Fruit fly (Drosophila melanogaster) whole organism, embryonic: ENCODE measurements around the gene fzo.

Source experiments
- Antp ChIP-seq: fragments of 200-800 bp; sonication (Bioruptor generic); optimal IDR thresholded peaks from 3 replicates; lab custom pipeline; 2016; ENCODE audit warnings: missing biosample characterization, missing genetic modification characterization
- Bdp1 ChIP-seq: fragments of 200-800 bp; sonication (Bioruptor generic); optimal IDR thresholded peaks from 3 replicates; lab custom pipeline; 2016; ENCODE audit warnings: missing biosample characterization, missing genetic modification characterization
- Bteb2 ChIP-seq: fragments of 200-800 bp; sonication (Bioruptor generic); optimal IDR thresholded peaks from 2 replicates; lab custom pipeline; 2016; ENCODE audit warnings: missing biosample characterization, missing genetic modification characterization
- CG10321 ChIP-seq: fragments of 200-800 bp; sonication (Bioruptor generic); IDR thresholded peaks from 2 replicates; pipeline ENCODE4 v1.3.6; 2022; ENCODE audit warnings: missing biosample characterization, missing genetic modification characterization
- CG12219 ChIP-seq: fragments of 200-800 bp; sonication (Bioruptor generic); optimal IDR thresholded peaks from 3 replicates; lab custom pipeline; 2018; ENCODE audit warnings: missing biosample characterization, mild to moderate bottlenecking, missing genetic modification characterization
- CG12769 ChIP-seq: fragments of 200-800 bp; sonication (Bioruptor generic); optimal IDR thresholded peaks from 2 replicates; lab custom pipeline; 2019; ENCODE audit warnings: missing biosample characterization, mild to moderate bottlenecking, missing genetic modification characterization, moderate library complexity
- CG14860 ChIP-seq: fragments of 200-800 bp; sonication (Bioruptor generic); IDR thresholded peaks from 3 replicates; pipeline ENCODE4 v1.3.6; 2022; ENCODE audit warnings: missing biosample characterization, missing genetic modification characterization; ENCODE audit not compliant: partially characterized antibody
- CG14965 ChIP-seq: fragments of 200-800 bp; sonication (Bioruptor generic); optimal IDR thresholded peaks from 2 replicates; lab custom pipeline; 2016; ENCODE audit warnings: missing biosample characterization, missing genetic modification characterization, borderline replicate concordance
- CG1602 ChIP-seq: fragments of 200-800 bp; sonication (Bioruptor generic); optimal IDR thresholded peaks from 3 replicates; lab custom pipeline; 2016; ENCODE audit warnings: missing biosample characterization, missing genetic modification characterization
- CG16779 ChIP-seq: fragments of 200-800 bp; sonication (Bioruptor generic); IDR thresholded peaks from 2 replicates; pipeline ENCODE4 v1.3.6; 2022; ENCODE audit warnings: missing biosample characterization, missing genetic modification characterization
- CG16815 ChIP-seq: fragments of 200-800 bp; sonication (Bioruptor generic); optimal IDR thresholded peaks from 3 replicates; lab custom pipeline; 2017; ENCODE audit warnings: missing biosample characterization, mild to moderate bottlenecking, missing genetic modification characterization
- CG17385 ChIP-seq: fragments of 200-800 bp; sonication (Bioruptor generic); optimal IDR thresholded peaks from 3 replicates; lab custom pipeline; 2018; ENCODE audit warnings: missing biosample characterization, mild to moderate bottlenecking, missing genetic modification characterization
- CG3838 ChIP-seq: fragments of 200-800 bp; sonication (Bioruptor generic); optimal IDR thresholded peaks from 3 replicates; lab custom pipeline; 2016; ENCODE audit warnings: missing biosample characterization, missing genetic modification characterization
- CG6683 ChIP-seq: fragments of 200-800 bp; sonication (Bioruptor generic); optimal IDR thresholded peaks from 2 replicates; lab custom pipeline; 2017; ENCODE audit warnings: missing biosample characterization, mild to moderate bottlenecking, missing genetic modification characterization, missing genetic modification reagents
- CG8478 ChIP-seq: fragments of >200 bp; optimal IDR thresholded peaks from 2 replicates; lab custom pipeline; 2018
- CG9437 ChIP-seq: fragments of 200-800 bp; sonication (Bioruptor generic); optimal IDR thresholded peaks from 2 replicates; lab custom pipeline; 2018; ENCODE audit warnings: missing biosample characterization, mild to moderate bottlenecking, missing genetic modification characterization
- CG9727 ChIP-seq: fragments of 200-800 bp; sonication (Bioruptor generic); optimal IDR thresholded peaks from 3 replicates; lab custom pipeline; 2017; ENCODE audit warnings: missing biosample characterization, mild to moderate bottlenecking, missing genetic modification characterization
- CG9876 ChIP-seq: fragments of 200-800 bp; sonication (Bioruptor generic); optimal IDR thresholded peaks from 2 replicates; lab custom pipeline; 2016; ENCODE audit warnings: missing biosample characterization, missing genetic modification characterization
- D ChIP-seq, 2 experiments: fragments of 200-800 bp in 1 of 2; fragments of >200 bp in 1 of 2; sonication (Bioruptor generic) in 1 of 2; optimal IDR thresholded peaks; 2 replicates in 1 of 2; 3 replicates in 1 of 2; lab custom pipeline; 2017; ENCODE audit warnings: mild to moderate bottlenecking in 1 of 2, missing biosample characterization in 1 of 2, missing genetic modification characterization in 1 of 2, missing genetic modification reagents in 1 of 2
- Dek ChIP-seq: fragments of 200-800 bp; sonication (Bioruptor generic); optimal IDR thresholded peaks from 3 replicates; lab custom pipeline; 2019; ENCODE audit warnings: missing biosample characterization, mild to moderate bottlenecking, missing genetic modification characterization, moderate library complexity
- Dfd ChIP-seq, 2 experiments: fragments of >200 bp; optimal IDR thresholded peaks; 2 replicates each; lab custom pipeline; 2017; ENCODE audit warnings: missing biosample characterization in 2 of 2, missing genetic modification characterization in 2 of 2
- E2f1 ChIP-seq: fragments of 200-800 bp; sonication (Bioruptor generic); IDR thresholded peaks from 2 replicates; pipeline ENCODE4 v1.3.6; 2022; ENCODE audit warnings: missing biosample characterization, missing genetic modification characterization
- HLHmδ ChIP-seq: fragments of 200-800 bp; sonication (Bioruptor generic); optimal IDR thresholded peaks from 2 replicates; lab custom pipeline; 2018; ENCODE audit warnings: missing biosample characterization, mild to moderate bottlenecking, missing genetic modification characterization, moderate library complexity
- Oaz ChIP-seq: fragments of 200-800 bp; sonication (Bioruptor generic); IDR thresholded peaks from 2 replicates; pipeline ENCODE4 v1.3.6; 2022; ENCODE audit warnings: missing biosample characterization, missing genetic modification characterization
- Rfx ChIP-seq: fragments of 200-800 bp; sonication (Bioruptor generic); IDR thresholded peaks from 2 replicates; pipeline ENCODE4 v1.3.6; 2022; ENCODE audit warnings: missing biosample characterization, missing genetic modification characterization
- Sry-β ChIP-seq: fragments of 200-800 bp; sonication (Bioruptor generic); optimal IDR thresholded peaks from 2 replicates; lab custom pipeline; 2018; ENCODE audit warnings: missing biosample characterization, mild to moderate bottlenecking, missing genetic modification characterization, moderate library complexity
- aop ChIP-seq: fragments of 200-800 bp; sonication (Bioruptor generic); IDR thresholded peaks from 2 replicates; pipeline ENCODE4 v1.3.6; 2022; ENCODE audit warnings: missing biosample characterization, missing genetic modification characterization
- cg ChIP-seq: fragments of 200-800 bp; sonication (Bioruptor generic); optimal IDR thresholded peaks from 3 replicates; lab custom pipeline; 2019; ENCODE audit warnings: missing biosample characterization, mild to moderate bottlenecking, missing genetic modification characterization, moderate library complexity
- chinmo ChIP-seq: fragments of 200-800 bp; sonication (Bioruptor generic); IDR thresholded peaks from 4 replicates; pipeline ENCODE4 v1.3.6; 2022; ENCODE audit warnings: missing biosample characterization, missing genetic modification characterization; ENCODE audit not compliant: partially characterized antibody
- chn ChIP-seq: fragments of 200-800 bp; sonication (Bioruptor generic); optimal IDR thresholded peaks from 2 replicates; lab custom pipeline; 2016; ENCODE audit warnings: missing biosample characterization, missing genetic modification characterization
- crc ChIP-seq: fragments of 200-800 bp; sonication (Bioruptor generic); optimal IDR thresholded peaks from 2 replicates; lab custom pipeline; 2016; ENCODE audit warnings: missing biosample characterization, missing genetic modification characterization
- emc ChIP-seq: fragments of 200-800 bp; sonication (Bioruptor generic); optimal IDR thresholded peaks from 2 replicates; lab custom pipeline; 2016; ENCODE audit warnings: missing biosample characterization, missing genetic modification characterization
- gce ChIP-seq: fragments of 200-800 bp; sonication (Bioruptor generic); IDR thresholded peaks from 3 replicates; pipeline ENCODE4 v1.3.6; 2022; ENCODE audit warnings: missing biosample characterization, missing genetic modification characterization
- gem ChIP-seq: fragments of 200-800 bp; sonication (Bioruptor generic); optimal IDR thresholded peaks from 2 replicates; lab custom pipeline; 2019; ENCODE audit warnings: missing biosample characterization, mild to moderate bottlenecking, missing genetic modification characterization, moderate library complexity
- h ChIP-seq: fragments of >200 bp; optimal IDR thresholded peaks from 2 replicates; lab custom pipeline; 2017
- lola ChIP-seq, 3 experiments: fragments of >200 bp in 2 of 3; fragments of 200-800 bp in 1 of 3; sonication (Bioruptor generic) in 1 of 3; optimal IDR thresholded peaks; 2 replicates each; lab custom pipeline; 2017 to 2019; ENCODE audit warnings: missing biosample characterization in 3 of 3, missing genetic modification characterization in 3 of 3, mild to moderate bottlenecking in 1 of 3, moderate library complexity in 1 of 3
- lov ChIP-seq, 2 experiments: fragments of 200-800 bp in 1 of 2; fragments of >200 bp in 1 of 2; sonication (Bioruptor generic) in 1 of 2; IDR thresholded peaks in 1 of 2; optimal IDR thresholded peaks in 1 of 2; 2 replicates in 1 of 2; 3 replicates in 1 of 2; pipeline versions ENCODE4 v1.3.6 to Lab custom; 2017 to 2022; ENCODE audit warnings: missing biosample characterization in 1 of 2, missing genetic modification characterization in 1 of 2
- oc ChIP-seq: fragments of 200-800 bp; sonication (Bioruptor generic); optimal IDR thresholded peaks from 2 replicates; lab custom pipeline; 2018; ENCODE audit warnings: missing biosample characterization, mild to moderate bottlenecking, missing genetic modification characterization, moderate library complexity
- pb ChIP-seq: fragments of 200-800 bp; sonication (Bioruptor generic); optimal IDR thresholded peaks from 3 replicates; lab custom pipeline; 2016; ENCODE audit warnings: missing biosample characterization, missing genetic modification characterization
- peb ChIP-seq: fragments of 200-800 bp; sonication (Bioruptor generic); IDR thresholded peaks from 2 replicates; pipeline ENCODE4 v1.3.6; 2022; ENCODE audit warnings: missing biosample characterization, missing genetic modification characterization
- phol ChIP-seq: fragments of 200-800 bp; sonication (Bioruptor generic); optimal IDR thresholded peaks from 3 replicates; lab custom pipeline; 2018; ENCODE audit warnings: missing biosample characterization, mild to moderate bottlenecking, missing genetic modification characterization, moderate library complexity
- pnt ChIP-seq: fragments of 200-800 bp; sonication (Bioruptor generic); optimal IDR thresholded peaks from 3 replicates; lab custom pipeline; 2016; ENCODE audit warnings: missing biosample characterization, missing genetic modification characterization
- slbo ChIP-seq: fragments of 200-800 bp; sonication (Bioruptor generic); IDR thresholded peaks from 2 replicates; pipeline ENCODE4 v1.3.6; 2022; ENCODE audit warnings: missing biosample characterization, missing genetic modification characterization
- stwl ChIP-seq: fragments of 200-800 bp; sonication (Bioruptor generic); optimal IDR thresholded peaks from 3 replicates; lab custom pipeline; 2018; ENCODE audit warnings: missing biosample characterization, mild to moderate bottlenecking, missing genetic modification characterization, moderate library complexity
- tio ChIP-seq: fragments of 200-800 bp; sonication (Bioruptor generic); optimal IDR thresholded peaks from 2 replicates; lab custom pipeline; 2017; ENCODE audit warnings: missing biosample characterization, missing genetic modification characterization, inconsistent platforms
- trh ChIP-seq: fragments of 200-800 bp; sonication (Bioruptor generic); optimal IDR thresholded peaks from 2 replicates; lab custom pipeline; 2016; ENCODE audit warnings: missing biosample characterization, missing genetic modification characterization
- tup ChIP-seq: fragments of 200-800 bp; sonication (Bioruptor generic); optimal IDR thresholded peaks from 2 replicates; lab custom pipeline; 2016; ENCODE audit warnings: missing biosample characterization, mild to moderate bottlenecking, missing genetic modification characterization, moderate library complexity
- usp ChIP-seq: fragments of >200 bp; optimal IDR thresholded peaks from 2 replicates; lab custom pipeline; 2017; ENCODE audit warnings: missing biosample characterization, missing genetic modification characterization
- zen ChIP-seq: fragments of 200-800 bp; sonication (Bioruptor generic); optimal IDR thresholded peaks from 3 replicates; lab custom pipeline; 2018; ENCODE audit warnings: missing biosample characterization, mild to moderate bottlenecking, missing genetic modification characterization, moderate library complexity

The fzo gene

dm6 chr3R:23214603-23215433, 11.0 kb upstream of the fzo start (continued):
- TF ChIP-seq CG17385 (GFP tag; lab: Kevin White, UChicago) (no peak), CG10321 (GFP tag; lab: Robert Waterston, UW) (no peak), Oaz (GFP tag; lab: Robert Waterston, UW) (no peak), emc (GFP tag; lab: Kevin White, UChicago) (no peak), CG9437 (GFP tag; lab: Kevin White, UChicago) (no peak), gem (tag; lab: Kevin White, UChicago) (no peak), Sry-β (GFP tag; lab: Kevin White, UChicago) (no peak), CG1602 (GFP tag; lab: Kevin White, UChicago) (no peak), CG9727 (GFP tag; lab: Kevin White, UChicago) (no peak), h (lab: Kevin White, UChicago) (no peak), CG16779 (GFP tag; lab: Robert Waterston, UW) (no peak), E2f1 (GFP tag; lab: Robert Waterston, UW) (no peak), crc (GFP tag; lab: Kevin White, UChicago) (no peak), oc (tag; lab: Kevin White, UChicago) (no peak), CG6683 (GFP tag; lab: Kevin White, UChicago) (no peak), Bdp1 (GFP tag; lab: Kevin White, UChicago) (no peak), CG9876 (GFP tag; lab: Kevin White, UChicago) (no peak), tio (GFP tag; lab: Kevin White, UChicago) (no peak), D (optimal IDR thresholded peaks at IDR 0.05; lab: Kevin White, UChicago) (no peak), D (GFP tag; optimal IDR thresholded peaks at IDR 0.05; lab: Kevin White, UChicago) (no peak), Dek (tag; lab: Kevin White, UChicago) (no peak), CG14965 (no peak), trh (GFP tag; lab: Kevin White, UChicago) (no peak), pnt (no peak), CG8478 (lab: Kevin White, UChicago) (no peak), pb (GFP tag; lab: Kevin White, UChicago) (no peak), HLHmδ (GFP tag; lab: Kevin White, UChicago) (no peak), cg (GFP tag; lab: Kevin White, UChicago) (peak; percentile 35), Rfx (no peak), stwl (tag; lab: Kevin White, UChicago) (peak; percentile 83), Bteb2 (GFP tag; lab: Kevin White, UChicago) (no peak), phol (tag; lab: Kevin White, UChicago) (no peak), CG16815 (GFP tag; lab: Kevin White, UChicago) (no peak), lola (GFP tag; optimal IDR thresholded peaks at IDR 0.05; lab: Kevin White, UChicago) (no peak), Antp (GFP tag; lab: Kevin White, UChicago) (no peak), gce (GFP tag; lab: Robert Waterston, UW) (no peak), chinmo (GFP tag; lab: Robert Waterston, UW) (peak; percentile 81; the same call in 2 of the 4 replicates), chn (GFP tag; lab: Kevin White, UChicago) (no peak), CG12219 (GFP tag; lab: Kevin White, UChicago) (no peak), Dfd (GFP tag; optimal IDR thresholded peaks at IDR 0.05; lab: Kevin White, UChicago) (no peak), usp (no peak), peb (GFP tag; lab: Robert Waterston, UW) (no peak), CG12769 (tag; lab: Kevin White, UChicago) (peak; percentile 23), tup (GFP tag; lab: Kevin White, UChicago) (no peak), lov (optimal IDR thresholded peaks at IDR 0.05; lab: Kevin White, UChicago) (no peak), lov (GFP tag; IDR thresholded peaks at IDR 0.05; lab: Robert Waterston, UW) (no peak; the same call in 2 of the 3 replicates), CG3838 (GFP tag; lab: Kevin White, UChicago) (no peak), aop (GFP tag; lab: Robert Waterston, UW) (no peak), zen (tag; lab: Kevin White, UChicago) (peak; percentile 42), CG14860 (GFP tag; lab: Robert Waterston, UW) (no peak), slbo (GFP tag; lab: Robert Waterston, UW) (no peak)
